Worm (Caenorhabditis elegans) whole organism, L2 larva: ENCODE data around the gene T28A11.4.

Experiments
- C34F6.9 ChIP-seq: fragments of 150-350 bp; optimal IDR thresholded peaks from 2 replicates; lab custom pipeline; 2014; ENCODE audit warnings: missing biosample characterization, missing genetic modification characterization
- F13H6.1 ChIP-seq: sonication (generic microtip); optimal IDR thresholded peaks from 2 replicates; lab custom pipeline; 2016; ENCODE audit warnings: missing genetic modification characterization, missing compliant biosample characterization
- R02D3.7 ChIP-seq: fragments of 150-350 bp; optimal IDR thresholded peaks from 2 replicates; lab custom pipeline; 2014; ENCODE audit warnings: missing biosample characterization, missing genetic modification characterization
- Y55F3AM.14 ChIP-seq: fragments of 200-800 bp; sonication (Bioruptor generic); optimal IDR thresholded peaks from 2 replicates; lab custom pipeline; 2018; ENCODE audit warnings: mild to moderate bottlenecking, missing genetic modification characterization, missing compliant biosample characterization
- ZK546.5 ChIP-seq: sonication (generic microtip); optimal IDR thresholded peaks from 2 replicates; lab custom pipeline; 2017; ENCODE audit warnings: missing biosample characterization, missing genetic modification characterization
- alr-1 ChIP-seq: fragments of 150-350 bp; optimal IDR thresholded peaks from 2 replicates; lab custom pipeline; 2014; ENCODE audit warnings: missing biosample characterization, missing genetic modification characterization
- aly-2 ChIP-seq: fragments of 150-350 bp; optimal IDR thresholded peaks from 2 replicates; lab custom pipeline; 2014; ENCODE audit warnings: missing biosample characterization, missing genetic modification characterization
- ama-1 ChIP-seq: fragments of 150-350 bp; optimal IDR thresholded peaks from 2 replicates; lab custom pipeline; 2018; ENCODE audit warnings: inconsistent platforms
- ceh-16 ChIP-seq: fragments of 150-350 bp; optimal IDR thresholded peaks from 2 replicates; lab custom pipeline; 2014; ENCODE audit warnings: missing biosample characterization, missing genetic modification characterization
- crh-2 ChIP-seq: sonication (generic microtip); optimal IDR thresholded peaks from 2 replicates; lab custom pipeline; 2017; ENCODE audit warnings: missing biosample characterization, missing genetic modification characterization
- dmd-4 ChIP-seq: sonication (generic microtip); optimal IDR thresholded peaks from 2 replicates; lab custom pipeline; 2017; ENCODE audit warnings: missing biosample characterization, missing genetic modification characterization
- egl-27 ChIP-seq: sonication (generic microtip); optimal IDR thresholded peaks from 3 replicates; lab custom pipeline; 2017; ENCODE audit warnings: missing biosample characterization, missing genetic modification reagents, missing genetic modification characterization
- elt-1 ChIP-seq: fragments of 150-350 bp; optimal IDR thresholded peaks from 2 replicates; lab custom pipeline; 2014; ENCODE audit warnings: missing biosample characterization, missing genetic modification characterization
- elt-3 ChIP-seq: sonication (generic microtip); optimal IDR thresholded peaks from 2 replicates; lab custom pipeline; 2017; ENCODE audit warnings: missing biosample characterization, missing genetic modification characterization
- fos-1 ChIP-seq: fragments of 150-350 bp; optimal IDR thresholded peaks from 2 replicates; lab custom pipeline; 2014; ENCODE audit warnings: missing biosample characterization, missing genetic modification characterization
- lin-11 ChIP-seq: fragments of 150-350 bp; sonication (generic microtip); optimal IDR thresholded peaks from 2 replicates; lab custom pipeline; 2014; ENCODE audit warnings: missing biosample characterization, missing genetic modification characterization, inconsistent platforms, mixed read lengths
- lin-39 ChIP-seq: fragments of 150-350 bp; optimal IDR thresholded peaks from 2 replicates; lab custom pipeline; 2014; ENCODE audit warnings: missing biosample characterization, missing genetic modification reagents, missing genetic modification characterization
- lsy-2 ChIP-seq, 2 experiments: fragments of 150-350 bp in 1 of 2; sonication (generic microtip) in 1 of 2; optimal IDR thresholded peaks; 2 replicates each; lab custom pipeline; 2014 to 2017; ENCODE audit warnings: missing biosample characterization in 2 of 2, missing genetic modification characterization in 2 of 2
- mab-5 ChIP-seq: fragments of 150-350 bp; optimal IDR thresholded peaks from 2 replicates; lab custom pipeline; 2014; ENCODE audit warnings: missing biosample characterization, missing genetic modification characterization
- mbf-1 ChIP-seq: sonication (generic microtip); optimal IDR thresholded peaks from 2 replicates; lab custom pipeline; 2017; ENCODE audit warnings: missing biosample characterization, missing genetic modification characterization
- mdl-1 ChIP-seq, 2 experiments: fragments of 150-350 bp in 1 of 2; sonication (generic microtip) in 1 of 2; optimal IDR thresholded peaks; 2 replicates each; lab custom pipeline; 2017; ENCODE audit warnings: missing biosample characterization in 2 of 2, missing genetic modification characterization in 2 of 2
- nhr-10 ChIP-seq: sonication (generic microtip); optimal IDR thresholded peaks from 2 replicates; lab custom pipeline; 2017; ENCODE audit warnings: missing biosample characterization, missing genetic modification characterization
- nhr-12 ChIP-seq: fragments of 150-350 bp; optimal IDR thresholded peaks from 2 replicates; lab custom pipeline; 2014; ENCODE audit warnings: missing biosample characterization, missing genetic modification characterization
- nhr-129 ChIP-seq: fragments of 150-350 bp; optimal IDR thresholded peaks from 2 replicates; lab custom pipeline; 2014; ENCODE audit warnings: missing biosample characterization, missing genetic modification characterization
- nhr-23 ChIP-seq: fragments of 150-350 bp; optimal IDR thresholded peaks from 2 replicates; lab custom pipeline; 2014; ENCODE audit warnings: missing biosample characterization, missing genetic modification reagents, missing genetic modification characterization
- nhr-237 ChIP-seq: fragments of 150-350 bp; optimal IDR thresholded peaks from 2 replicates; lab custom pipeline; 2014; ENCODE audit warnings: missing biosample characterization, missing genetic modification characterization
- nhr-6 ChIP-seq: fragments of 150-350 bp; optimal IDR thresholded peaks from 2 replicates; lab custom pipeline; 2014; ENCODE audit warnings: missing biosample characterization, missing genetic modification characterization
- nhr-77 ChIP-seq: fragments of 150-350 bp; optimal IDR thresholded peaks from 2 replicates; lab custom pipeline; 2014; ENCODE audit warnings: missing biosample characterization, missing genetic modification characterization
- peb-1 ChIP-seq: fragments of 150-350 bp; optimal IDR thresholded peaks from 2 replicates; lab custom pipeline; 2014; ENCODE audit warnings: missing biosample characterization, missing genetic modification characterization
- sem-4 ChIP-seq: fragments of 150-350 bp; optimal IDR thresholded peaks from 2 replicates; lab custom pipeline; 2014; ENCODE audit warnings: missing biosample characterization, missing genetic modification reagents, missing genetic modification characterization
- skn-1 ChIP-seq: sonication (generic microtip); optimal IDR thresholded peaks from 2 replicates; lab custom pipeline; 2017; ENCODE audit warnings: missing biosample characterization, missing genetic modification characterization
- snpc-4 ChIP-seq: fragments of 150-350 bp; optimal IDR thresholded peaks from 2 replicates; lab custom pipeline; 2014; ENCODE audit warnings: missing biosample characterization, missing genetic modification characterization
- unc-62 ChIP-seq: fragments of 150-350 bp; optimal IDR thresholded peaks from 2 replicates; lab custom pipeline; 2014; ENCODE audit warnings: missing biosample characterization, missing genetic modification reagents, missing genetic modification characterization
- zag-1 ChIP-seq: fragments of 150-350 bp; optimal IDR thresholded peaks from 2 replicates; lab custom pipeline; 2014; ENCODE audit warnings: missing biosample characterization, missing genetic modification characterization
- ztf-1 ChIP-seq: fragments of 200-800 bp; sonication (Bioruptor generic); conservative IDR thresholded peaks from 2 replicates; pipeline ENCODE4 v1.3.6; 2022; ENCODE audit warnings: missing genetic modification characterization, missing compliant biosample characterization
- ztf-4 ChIP-seq: fragments of 150-350 bp; optimal IDR thresholded peaks from 2 replicates; lab custom pipeline; 2014; ENCODE audit warnings: missing biosample characterization, missing genetic modification characterization

Gene T28A11.4

DNA sequence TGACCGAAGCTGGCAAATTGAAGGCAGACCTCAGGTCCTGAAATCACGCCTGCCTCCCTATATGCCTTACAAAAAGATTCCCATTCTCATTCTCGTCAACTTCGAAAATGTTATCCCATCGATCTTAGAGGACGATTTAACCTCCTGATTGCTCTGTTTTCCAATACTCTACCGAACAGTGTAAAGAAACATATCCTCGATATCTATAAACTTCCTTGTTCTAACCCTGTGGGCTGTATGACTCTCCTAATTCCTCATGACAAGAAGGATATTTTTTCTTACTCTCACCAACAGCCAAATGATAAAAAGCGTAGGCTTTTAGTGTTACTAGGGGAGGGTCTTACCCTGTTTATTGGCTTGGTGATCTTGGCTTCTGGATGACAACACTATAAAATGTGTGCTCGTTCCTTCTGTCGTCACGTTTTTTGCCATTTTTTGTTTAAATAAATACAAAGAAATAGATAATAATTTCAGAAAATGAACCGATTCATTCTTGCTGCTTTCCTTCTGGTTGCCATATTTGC, at the start of gene T28A11.4:
TSS of gene T28A11.4 (plus strand) at position 474 of the 524 bp plus-strand sequence.
- TF ChIP-seq F13H6.1 (tag; lab: Kevin White, UChicago), result no peak
- TF ChIP-seq, all 48 proteins: peak for 0

DNA sequence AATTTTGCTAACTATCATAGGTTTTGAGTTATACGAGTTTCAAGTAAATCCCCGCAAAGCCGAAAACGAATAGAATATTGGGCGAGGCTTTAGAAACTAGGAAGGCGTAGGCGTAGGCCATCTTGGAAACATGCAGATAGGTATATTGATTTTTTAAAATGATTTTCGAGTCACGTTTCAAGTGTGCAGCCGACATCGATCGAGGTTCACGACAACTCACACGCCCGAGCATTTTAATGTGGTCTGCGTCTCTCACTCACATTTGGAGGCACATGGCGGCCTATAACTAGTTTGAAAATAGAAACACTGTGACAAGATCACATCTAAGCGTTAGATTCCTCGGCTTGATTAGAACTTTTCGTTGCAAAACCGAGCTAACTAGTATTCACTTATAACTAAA, 46.5 kb upstream of the T28A11.4 start, which contains the start of gene K08D9.2:
TSS of gene K08D9.2 (plus strand) at position 301 of the 400 bp plus-strand sequence.
- TF ChIP-seq lin-39, result no peak
- no peak for TF ChIP-seq nhr-77 (tag; lab: Kevin White, UChicago)
- no peak for TF ChIP-seq lin-11 (tag; lab: Kevin White, UChicago)
- TF ChIP-seq ceh-16 (tag; lab: Kevin White, UChicago), result no peak
- no peak for TF ChIP-seq R02D3.7
- no peak for TF ChIP-seq ZK546.5 (tag; lab: Kevin White, UChicago)

DNA sequence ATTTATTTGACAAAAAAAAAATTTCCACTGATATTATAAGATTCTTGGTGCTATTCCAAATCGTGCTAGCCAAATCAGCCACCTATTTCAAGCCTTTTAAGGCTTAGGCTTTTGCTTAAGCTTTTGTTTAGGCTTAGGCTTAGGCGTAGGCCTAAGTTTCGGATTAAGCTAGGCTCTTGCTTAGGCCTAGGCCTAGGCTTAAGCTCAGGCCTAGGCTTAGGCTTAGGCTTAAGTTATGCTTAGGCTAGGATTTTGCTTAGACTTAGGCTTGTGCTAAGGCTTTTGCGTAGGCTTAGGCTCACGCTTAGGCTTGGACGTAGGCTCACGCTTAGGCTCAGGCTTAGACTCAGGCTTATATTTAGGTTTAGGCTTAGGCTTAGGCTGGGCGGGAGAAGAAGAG, 43.7 kb upstream of the T28A11.4 start:
- TF ChIP-seq aly-2 (tag; lab: Kevin White, UChicago), result no peak
- TF ChIP-seq mab-5, result no peak
- TF ChIP-seq lin-11 (tag; lab: Kevin White, UChicago), result no peak
- TF ChIP-seq skn-1, result no peak
- no peak for TF ChIP-seq elt-1

DNA sequence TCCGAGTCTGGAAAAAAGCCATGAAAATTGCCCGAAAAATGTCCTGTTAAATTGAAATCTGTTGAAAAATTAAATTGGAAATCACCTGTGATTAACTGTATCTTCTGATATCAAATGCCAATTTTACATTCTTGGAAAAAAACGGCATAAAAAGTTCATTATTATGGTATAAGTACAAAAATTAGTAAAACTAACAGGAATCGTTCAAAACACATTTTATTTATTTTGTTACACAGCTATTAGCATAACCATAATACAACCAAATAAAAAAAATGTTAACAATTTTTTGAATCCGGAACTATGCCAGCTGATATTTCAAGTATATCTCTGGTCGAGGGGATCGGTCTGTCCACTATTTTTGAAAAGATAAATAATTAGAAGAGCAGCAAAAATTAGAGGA, 43.3 kb upstream of the T28A11.4 start, which contains the start of gene K08D9.10:
TSS of gene K08D9.10 (plus strand) at position 301 of the 400 bp plus-strand sequence.
- TF ChIP-seq ZK546.5 (tag; lab: Kevin White, UChicago) (no peak), nhr-6 (no peak), nhr-12 (tag; lab: Kevin White, UChicago) (no peak), mab-5 (no peak), ama-1 (lab: Kevin White, UChicago) (no peak), fos-1 (no peak), dmd-4 (no peak), elt-3 (tag; lab: Kevin White, UChicago) (no peak), ztf-1 (GFP tag; lab: Robert Waterston, UW) (no peak), lin-11 (tag; lab: Kevin White, UChicago) (no peak)

DNA sequence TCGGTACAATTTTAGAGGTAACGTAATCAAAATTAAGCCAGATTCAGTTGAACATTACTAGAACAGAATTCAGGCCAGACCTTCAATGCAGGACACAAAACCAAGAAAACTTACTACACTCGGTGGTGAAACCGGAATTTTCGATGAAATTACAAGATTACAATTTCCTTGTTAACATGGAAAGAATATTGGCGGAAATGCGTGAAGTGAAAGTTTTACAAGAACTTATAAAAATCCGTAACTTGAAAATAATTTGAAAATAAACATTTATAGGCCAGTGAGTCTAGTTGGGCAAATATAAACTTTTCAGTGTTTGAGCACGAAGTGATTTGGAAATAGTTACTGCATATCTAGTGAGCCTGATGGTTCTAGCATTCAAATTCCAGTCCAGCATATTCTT, 39.0 kb upstream of the T28A11.4 start, which contains the start of gene K08D9.6:
TSS of gene K08D9.6 (minus strand) at position 101 of the 400 bp plus-strand sequence.
- TF ChIP-seq alr-1 (no peak), R02D3.7 (no peak), snpc-4 (tag; lab: Kevin White, UChicago) (no peak), ztf-1 (GFP tag; lab: Robert Waterston, UW) (no peak), mab-5 (no peak), nhr-129 (tag; lab: Kevin White, UChicago) (no peak), elt-3 (tag; lab: Kevin White, UChicago) (no peak), nhr-23 (tag; lab: Kevin White, UChicago) (no peak), crh-2 (no peak), peb-1 (no peak), unc-62 (GFP tag; lab: Kevin White, UChicago) (no peak), aly-2 (tag; lab: Kevin White, UChicago) (no peak), ceh-16 (tag; lab: Kevin White, UChicago) (no peak), sem-4 (tag; lab: Kevin White, UChicago) (no peak), Y55F3AM.14 (GFP tag; lab: Kevin White, UChicago) (no peak), zag-1 (tag; lab: Kevin White, UChicago) (no peak)

DNA sequence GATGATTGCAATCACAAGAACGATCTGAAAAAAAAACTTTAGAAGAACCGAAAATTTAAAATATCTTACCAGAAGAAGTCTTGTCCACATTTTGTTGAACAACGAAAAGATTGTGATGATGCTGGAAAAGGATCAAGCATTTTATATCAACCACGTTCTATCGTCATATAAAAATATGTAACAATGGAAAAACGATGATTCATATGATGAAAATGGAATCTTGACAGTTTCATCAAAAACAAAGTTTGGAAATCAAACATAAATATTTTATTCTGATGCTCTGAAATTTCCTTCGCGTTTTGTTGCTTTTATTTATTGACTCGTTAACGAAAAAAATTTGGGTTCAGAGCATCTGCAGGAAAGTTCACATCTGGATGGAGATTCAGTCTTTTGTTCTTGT, 37.2 kb upstream of the T28A11.4 start, which contains the start of the genes K08D9.9 and str-16:
TSS of gene K08D9.9 (minus strand) at position 101 of the 400 bp plus-strand sequence.
TSS of gene str-16 (plus strand) at position 266 of the 400 bp plus-strand sequence.
- TF ChIP-seq lsy-2 (tag; optimal IDR thresholded peaks at IDR 0.05; lab: Kevin White, UChicago) (no peak), ztf-4 (no peak), mdl-1 (tag; optimal IDR thresholded peaks at IDR 0.05; lab: Kevin White, UChicago) (no peak), sem-4 (tag; lab: Kevin White, UChicago) (no peak), egl-27 (no peak), C34F6.9 (tag; lab: Kevin White, UChicago) (no peak), snpc-4 (tag; lab: Kevin White, UChicago) (no peak), nhr-237 (tag; lab: Kevin White, UChicago) (no peak), mbf-1 (no peak), skn-1 (no peak), mab-5 (no peak), nhr-10 (tag; lab: Kevin White, UChicago) (no peak), nhr-77 (tag; lab: Kevin White, UChicago) (no peak), peb-1 (no peak), nhr-12 (tag; lab: Kevin White, UChicago) (no peak)
